Worm (Caenorhabditis elegans) whole organism, L2 larva: ENCODE results near the gene W09H1.3.

Experiments
- C34F6.9 ChIP-seq: fragments of 150-350 bp; optimal IDR thresholded peaks from 2 replicates; lab custom pipeline; 2014; ENCODE audit warnings: missing biosample characterization, missing genetic modification characterization
- F13H6.1 ChIP-seq: sonication (generic microtip); optimal IDR thresholded peaks from 2 replicates; lab custom pipeline; 2016; ENCODE audit warnings: missing genetic modification characterization, missing compliant biosample characterization
- Y55F3AM.14 ChIP-seq: fragments of 200-800 bp; sonication (Bioruptor generic); optimal IDR thresholded peaks from 2 replicates; lab custom pipeline; 2018; ENCODE audit warnings: mild to moderate bottlenecking, missing genetic modification characterization, missing compliant biosample characterization
- ZK546.5 ChIP-seq: sonication (generic microtip); optimal IDR thresholded peaks from 2 replicates; lab custom pipeline; 2017; ENCODE audit warnings: missing biosample characterization, missing genetic modification characterization
- aly-2 ChIP-seq: fragments of 150-350 bp; optimal IDR thresholded peaks from 2 replicates; lab custom pipeline; 2014; ENCODE audit warnings: missing biosample characterization, missing genetic modification characterization
- ama-1 ChIP-seq: fragments of 150-350 bp; optimal IDR thresholded peaks from 2 replicates; lab custom pipeline; 2018; ENCODE audit warnings: inconsistent platforms
- blmp-1 ChIP-seq: sonication (generic microtip); optimal IDR thresholded peaks from 2 replicates; lab custom pipeline; 2017; ENCODE audit warnings: missing genetic modification characterization, mild to moderate bottlenecking, missing compliant biosample characterization, antibody characterized with exemption, moderate library complexity; ENCODE audit not compliant: insufficient read depth
- ceh-82 ChIP-seq: fragments of 150-350 bp; optimal IDR thresholded peaks from 2 replicates; lab custom pipeline; 2014; ENCODE audit warnings: missing biosample characterization, missing genetic modification characterization
- crh-2 ChIP-seq: sonication (generic microtip); optimal IDR thresholded peaks from 2 replicates; lab custom pipeline; 2017; ENCODE audit warnings: missing biosample characterization, missing genetic modification characterization
- dmd-4 ChIP-seq: sonication (generic microtip); optimal IDR thresholded peaks from 2 replicates; lab custom pipeline; 2017; ENCODE audit warnings: missing biosample characterization, missing genetic modification characterization
- elt-3 ChIP-seq: sonication (generic microtip); optimal IDR thresholded peaks from 2 replicates; lab custom pipeline; 2017; ENCODE audit warnings: missing biosample characterization, missing genetic modification characterization
- fos-1 ChIP-seq: fragments of 150-350 bp; optimal IDR thresholded peaks from 2 replicates; lab custom pipeline; 2014; ENCODE audit warnings: missing biosample characterization, missing genetic modification characterization
- gmeb-1 ChIP-seq: fragments of 150-350 bp; optimal IDR thresholded peaks from 2 replicates; lab custom pipeline; 2014; ENCODE audit warnings: missing biosample characterization, missing genetic modification characterization
- lin-11 ChIP-seq: fragments of 150-350 bp; sonication (generic microtip); optimal IDR thresholded peaks from 2 replicates; lab custom pipeline; 2014; ENCODE audit warnings: missing biosample characterization, missing genetic modification characterization, inconsistent platforms, mixed read lengths
- lin-13 ChIP-seq: fragments of 150-350 bp; optimal IDR thresholded peaks from 2 replicates; lab custom pipeline; 2014; ENCODE audit warnings: missing biosample characterization, missing genetic modification reagents, missing genetic modification characterization
- lsy-2 ChIP-seq, 2 experiments: fragments of 150-350 bp in 1 of 2; sonication (generic microtip) in 1 of 2; optimal IDR thresholded peaks; 2 replicates each; lab custom pipeline; 2014 to 2017; ENCODE audit warnings: missing biosample characterization in 2 of 2, missing genetic modification characterization in 2 of 2
- mab-5 ChIP-seq: fragments of 150-350 bp; optimal IDR thresholded peaks from 2 replicates; lab custom pipeline; 2014; ENCODE audit warnings: missing biosample characterization, missing genetic modification characterization
- mdl-1 ChIP-seq, 2 experiments: fragments of 150-350 bp in 1 of 2; sonication (generic microtip) in 1 of 2; optimal IDR thresholded peaks; 2 replicates each; lab custom pipeline; 2017; ENCODE audit warnings: missing biosample characterization in 2 of 2, missing genetic modification characterization in 2 of 2
- nhr-129 ChIP-seq: fragments of 150-350 bp; optimal IDR thresholded peaks from 2 replicates; lab custom pipeline; 2014; ENCODE audit warnings: missing biosample characterization, missing genetic modification characterization
- nhr-21 ChIP-seq: fragments of 150-350 bp; optimal IDR thresholded peaks from 2 replicates; lab custom pipeline; 2014; ENCODE audit warnings: missing biosample characterization, missing genetic modification characterization
- nhr-25 ChIP-seq: fragments of 150-350 bp; sonication (generic microtip); optimal IDR thresholded peaks from 3 replicates; lab custom pipeline; 2014; ENCODE audit warnings: missing biosample characterization, missing genetic modification characterization
- nhr-6 ChIP-seq: fragments of 150-350 bp; optimal IDR thresholded peaks from 2 replicates; lab custom pipeline; 2014; ENCODE audit warnings: missing biosample characterization, missing genetic modification characterization
- nhr-77 ChIP-seq: fragments of 150-350 bp; optimal IDR thresholded peaks from 2 replicates; lab custom pipeline; 2014; ENCODE audit warnings: missing biosample characterization, missing genetic modification characterization
- sem-4 ChIP-seq: fragments of 150-350 bp; optimal IDR thresholded peaks from 2 replicates; lab custom pipeline; 2014; ENCODE audit warnings: missing biosample characterization, missing genetic modification reagents, missing genetic modification characterization
- skn-1 ChIP-seq: sonication (generic microtip); optimal IDR thresholded peaks from 2 replicates; lab custom pipeline; 2017; ENCODE audit warnings: missing biosample characterization, missing genetic modification characterization
- sma-3 ChIP-seq: sonication (generic microtip); optimal IDR thresholded peaks from 2 replicates; lab custom pipeline; 2016; ENCODE audit warnings: missing genetic modification reagents, missing genetic modification characterization, missing compliant biosample characterization
- sma-9 ChIP-seq, 2 experiments: fragments of 150-350 bp in 1 of 2; sonication (generic microtip) in 1 of 2; optimal IDR thresholded peaks; 2 replicates each; lab custom pipeline; 2014 to 2016; ENCODE audit warnings: missing genetic modification characterization in 2 of 2, mild to moderate bottlenecking in 1 of 2, missing biosample characterization in 1 of 2, missing compliant biosample characterization in 1 of 2, missing genetic modification reagents in 1 of 2, moderate library complexity in 1 of 2
- snpc-4 ChIP-seq: fragments of 150-350 bp; optimal IDR thresholded peaks from 2 replicates; lab custom pipeline; 2014; ENCODE audit warnings: missing biosample characterization, missing genetic modification characterization
- unc-55 ChIP-seq: fragments of 150-350 bp; sonication (generic microtip); optimal IDR thresholded peaks from 3 replicates; lab custom pipeline; 2014; ENCODE audit warnings: missing biosample characterization, missing genetic modification reagents, missing genetic modification characterization
- unc-62 ChIP-seq: fragments of 150-350 bp; optimal IDR thresholded peaks from 2 replicates; lab custom pipeline; 2014; ENCODE audit warnings: missing biosample characterization, missing genetic modification reagents, missing genetic modification characterization
- zag-1 ChIP-seq: fragments of 150-350 bp; optimal IDR thresholded peaks from 2 replicates; lab custom pipeline; 2014; ENCODE audit warnings: missing biosample characterization, missing genetic modification characterization
- ztf-1 ChIP-seq: fragments of 200-800 bp; sonication (Bioruptor generic); conservative IDR thresholded peaks from 2 replicates; pipeline ENCODE4 v1.3.6; 2022; ENCODE audit warnings: missing genetic modification characterization, missing compliant biosample characterization
- ztf-4 ChIP-seq: fragments of 150-350 bp; optimal IDR thresholded peaks from 2 replicates; lab custom pipeline; 2014; ENCODE audit warnings: missing biosample characterization, missing genetic modification characterization

W09H1.3 gene

ce11 chrII:13190412-13190811 lies 6.2 kb downstream of the W09H1.3 start:
- TF ChIP-seq nhr-25 (tag; lab: Kevin White, UChicago) (no peak), lsy-2 (tag; optimal IDR thresholded peaks at IDR 0.05; lab: Kevin White, UChicago) (no peak), lin-11 (tag; lab: Kevin White, UChicago) (no peak), sma-3 (no peak), sem-4 (tag; lab: Kevin White, UChicago) (no peak), gmeb-1 (tag; lab: Kevin White, UChicago) (peak; percentile 5), nhr-77 (tag; lab: Kevin White, UChicago) (no peak), fos-1 (peak; percentile 72), skn-1 (tag; lab: Kevin White, UChicago) (no peak), crh-2 (peak; percentile 77), aly-2 (no peak), ZK546.5 (tag; lab: Kevin White, UChicago) (no peak), sma-9 (GFP tag; optimal IDR thresholded peaks at IDR 0.05; lab: Kevin White, UChicago) (peak; percentile 11), sma-9 (tag; optimal IDR thresholded peaks at IDR 0.05; lab: Kevin White, UChicago) (no peak), Y55F3AM.14 (GFP tag; lab: Kevin White, UChicago) (no peak), dmd-4 (tag; lab: Kevin White, UChicago) (no peak), mdl-1 (tag; optimal IDR thresholded peaks at IDR 0.05; lab: Kevin White, UChicago) (no peak), ztf-1 (GFP tag; lab: Robert Waterston, UW) (no peak), snpc-4 (no peak)

ce11 chrII:13193563-13194103 lies 9.4 kb downstream of the W09H1.3 start:
- TF ChIP-seq ama-1 (no peak), blmp-1 (peak; percentile 5), nhr-129 (tag; lab: Kevin White, UChicago) (peak; percentile 10), sma-9 (GFP tag; optimal IDR thresholded peaks at IDR 0.05; lab: Kevin White, UChicago) (peak; percentile 14), sma-9 (tag; optimal IDR thresholded peaks at IDR 0.05; lab: Kevin White, UChicago) (no peak), sma-3 (no peak), F13H6.1 (tag; lab: Kevin White, UChicago) (peak; percentile 27)

ce11 chrII:13195163-13195562 lies 10.9 kb downstream of the W09H1.3 start, which contains the start of gene lec-1:
Gene lec-1 (plus strand): TSS chrII:13195549.
- TF ChIP-seq nhr-25 (tag; lab: Kevin White, UChicago): peak; percentile 5
- no peak for TF ChIP-seq lin-11 (tag; lab: Kevin White, UChicago)
- peak; percentile 79 for TF ChIP-seq crh-2
- TF ChIP-seq lsy-2 (tag; optimal IDR thresholded peaks at IDR 0.05; lab: Kevin White, UChicago): peak; percentile 21 to 67
- TF ChIP-seq ceh-82 (tag; lab: Kevin White, UChicago): no peak
- TF ChIP-seq elt-3 (tag; lab: Kevin White, UChicago): no peak
- TF ChIP-seq mab-5 (tag; lab: Kevin White, UChicago): peak; percentile 49
- TF ChIP-seq C34F6.9: peak; percentile 83
- peak; percentile 10 for TF ChIP-seq snpc-4
- TF ChIP-seq nhr-6 (tag; lab: Kevin White, UChicago): peak; percentile 58
- peak; percentile 66 for TF ChIP-seq F13H6.1 (tag; lab: Kevin White, UChicago)
- peak; percentile 37 for TF ChIP-seq zag-1 (tag; lab: Kevin White, UChicago)
- TF ChIP-seq sma-9 (GFP tag; optimal IDR thresholded peaks at IDR 0.05; lab: Kevin White, UChicago): peak; percentile 64
- TF ChIP-seq sma-9 (tag; optimal IDR thresholded peaks at IDR 0.05; lab: Kevin White, UChicago): no peak
- TF ChIP-seq nhr-21 (tag; lab: Kevin White, UChicago): peak; percentile 3
- TF ChIP-seq sma-3: peak; percentile 0
- TF ChIP-seq nhr-129 (tag; lab: Kevin White, UChicago): peak; percentile 87
- no peak for TF ChIP-seq unc-62 (GFP tag; lab: Kevin White, UChicago)
- TF ChIP-seq sem-4 (tag; lab: Kevin White, UChicago): peak; percentile 73
- no peak for TF ChIP-seq aly-2
- peak; percentile 69 for TF ChIP-seq lin-13
- TF ChIP-seq blmp-1: no peak
- peak; percentile 80 for TF ChIP-seq fos-1
- TF ChIP-seq unc-55: peak; percentile 63

- no peak for TF ChIP-seq crh-2
- no peak for TF ChIP-seq sem-4 (tag; lab: Kevin White, UChicago)
- peak; percentile 10 for TF ChIP-seq nhr-25 (tag; lab: Kevin White, UChicago)
- TF ChIP-seq gmeb-1 (tag; lab: Kevin White, UChicago): no peak
- TF ChIP-seq ztf-1 (GFP tag; lab: Robert Waterston, UW): no peak
- TF ChIP-seq ztf-4: no peak
- no peak for TF ChIP-seq dmd-4 (tag; lab: Kevin White, UChicago)
- TF ChIP-seq nhr-77 (tag; lab: Kevin White, UChicago): no peak
These were observed 11.6 kb downstream of the W09H1.3 start for ce11 chrII:13195706-13196417.
